Worm (Caenorhabditis elegans) whole organism, L1 larva: Measurements from ENCODE around the gene aptf-3.

ENCODE experiments used
- C04F5.9 ChIP-seq: sonication (generic microtip); optimal IDR thresholded peaks from 2 replicates; lab custom pipeline; 2016; ENCODE audit warnings: missing genetic modification characterization, missing compliant biosample characterization
- C16A3.4 ChIP-seq: fragments of 150-350 bp; optimal IDR thresholded peaks from 2 replicates; lab custom pipeline; 2014; ENCODE audit warnings: missing biosample characterization, missing genetic modification characterization
- C34B4.2 ChIP-seq: sonication (generic microtip); optimal IDR thresholded peaks from 2 replicates; lab custom pipeline; 2017; ENCODE audit warnings: mild to moderate bottlenecking, missing genetic modification characterization, missing compliant biosample characterization
- aha-1 ChIP-seq: fragments of 150-350 bp; optimal IDR thresholded peaks from 2 replicates; lab custom pipeline; 2014; ENCODE audit warnings: missing biosample characterization, missing genetic modification characterization
- ama-1 ChIP-seq: fragments of 150-350 bp; optimal IDR thresholded peaks from 2 replicates; lab custom pipeline; 2014
- ceh-82 ChIP-seq, 3 experiments: fragments of 150-350 bp in 1 of 3; sonication (generic microtip) in 2 of 3; optimal IDR thresholded peaks; 2 replicates each; lab custom pipeline; 2014 to 2017; ENCODE audit warnings: missing biosample characterization in 3 of 3, missing genetic modification characterization in 3 of 3
- ceh-88 ChIP-seq: fragments of 200-800 bp; sonication (Bioruptor generic); IDR thresholded peaks from 2 replicates; pipeline ENCODE4 v1.3.6; 2022; ENCODE audit warnings: missing genetic modification characterization, missing compliant biosample characterization
- ceh-90 ChIP-seq: sonication (generic microtip); optimal IDR thresholded peaks from 2 replicates; lab custom pipeline; 2016; ENCODE audit warnings: missing genetic modification characterization, missing compliant biosample characterization
- dpl-1 ChIP-seq, 3 experiments: fragments of 150-350 bp in 2 of 3; sonication (generic microtip) in 1 of 3; optimal IDR thresholded peaks; 2 replicates each; lab custom pipeline; 2014 to 2017; ENCODE audit warnings: missing biosample characterization in 3 of 3, missing genetic modification characterization in 3 of 3, missing genetic modification reagents in 3 of 3
- dsc-1 ChIP-seq: sonication (generic microtip); optimal IDR thresholded peaks from 2 replicates; lab custom pipeline; 2016; ENCODE audit warnings: mild to moderate bottlenecking, missing genetic modification characterization, missing compliant biosample characterization
- efl-1 ChIP-seq, 4 experiments: fragments of 150-350 bp; optimal IDR thresholded peaks in 3 of 4; peaks in 1 of 4; 1 replicate in 1 of 4; 2 replicates in 3 of 4; lab custom pipeline; 2014; ENCODE audit warnings: missing biosample characterization in 2 of 4, missing genetic modification characterization in 2 of 4, missing genetic modification reagents in 2 of 4
- efl-3 ChIP-seq: fragments of 200-800 bp; sonication (Bioruptor generic); optimal IDR thresholded peaks from 2 replicates; lab custom pipeline; 2018; ENCODE audit warnings: mild to moderate bottlenecking, missing genetic modification characterization, missing compliant biosample characterization
- egl-13 ChIP-seq: sonication (generic microtip); optimal IDR thresholded peaks from 2 replicates; lab custom pipeline; 2016; ENCODE audit warnings: missing genotype, missing genetic modification reagents, missing genetic modification characterization, missing compliant biosample characterization
- elt-2 ChIP-seq: sonication (generic microtip); optimal IDR thresholded peaks from 2 replicates; lab custom pipeline; 2016; ENCODE audit warnings: missing genetic modification characterization, mild to moderate bottlenecking, inconsistent platforms, missing compliant biosample characterization, missing genetic modification reagents
- ets-5 ChIP-seq: fragments of 200-800 bp; sonication (Bioruptor generic); IDR thresholded peaks from 2 replicates; pipeline ENCODE4 v1.3.6; 2022; ENCODE audit warnings: missing genetic modification characterization, missing compliant biosample characterization
- fkh-10 ChIP-seq: sonication (generic microtip); optimal IDR thresholded peaks from 2 replicates; lab custom pipeline; 2017; ENCODE audit warnings: missing biosample characterization, missing genetic modification reagents, missing genetic modification characterization
- grh-1 ChIP-seq: fragments of 200-800 bp; sonication (Bioruptor generic); IDR thresholded peaks from 2 replicates; pipeline ENCODE4 v1.3.6; 2022; ENCODE audit warnings: missing genetic modification reagents, missing genetic modification characterization, missing compliant biosample characterization
- hlh-17 ChIP-seq: fragments of 200-800 bp; sonication (Bioruptor generic); optimal IDR thresholded peaks from 2 replicates; lab custom pipeline; 2018; ENCODE audit warnings: missing genetic modification characterization, mild to moderate bottlenecking, missing compliant biosample characterization, moderate library complexity, borderline replicate concordance
- jun-1 ChIP-seq: fragments of 150-350 bp; optimal IDR thresholded peaks from 2 replicates; lab custom pipeline; 2014; ENCODE audit warnings: missing biosample characterization, missing genetic modification reagents, missing genetic modification characterization
- lin-13 ChIP-seq: fragments of 150-350 bp; optimal IDR thresholded peaks from 2 replicates; lab custom pipeline; 2014; ENCODE audit warnings: missing biosample characterization, missing genetic modification reagents, missing genetic modification characterization
- lin-35 ChIP-seq, 2 experiments: fragments of 150-350 bp; optimal IDR thresholded peaks; 2 replicates each; lab custom pipeline; 2014; ENCODE audit warnings: missing biosample characterization in 2 of 2, missing genetic modification characterization in 2 of 2, missing genetic modification reagents in 2 of 2
- lin-39 ChIP-seq: fragments of 150-350 bp; optimal IDR thresholded peaks from 2 replicates; lab custom pipeline; 2014; ENCODE audit warnings: missing biosample characterization, missing genetic modification reagents, missing genetic modification characterization
- lsy-2 ChIP-seq, 2 experiments: fragments of 150-350 bp; optimal IDR thresholded peaks; 2 replicates each; lab custom pipeline; 2014; ENCODE audit warnings: missing biosample characterization in 2 of 2, missing genetic modification characterization in 2 of 2
- nhr-11 ChIP-seq: fragments of 150-350 bp; optimal IDR thresholded peaks from 2 replicates; lab custom pipeline; 2014; ENCODE audit warnings: missing biosample characterization, missing genetic modification characterization
- nhr-12 ChIP-seq: sonication (generic microtip); optimal IDR thresholded peaks from 2 replicates; lab custom pipeline; 2017; ENCODE audit warnings: missing biosample characterization, missing genetic modification characterization
- nhr-20 ChIP-seq: sonication (generic microtip); optimal IDR thresholded peaks from 2 replicates; lab custom pipeline; 2016; ENCODE audit warnings: mild to moderate bottlenecking, missing genetic modification characterization, missing compliant biosample characterization
- nhr-237 ChIP-seq: fragments of 150-350 bp; optimal IDR thresholded peaks from 2 replicates; lab custom pipeline; 2014; ENCODE audit warnings: missing biosample characterization, missing genetic modification characterization
- nhr-47 ChIP-seq: sonication (generic microtip); optimal IDR thresholded peaks from 2 replicates; lab custom pipeline; 2016; ENCODE audit warnings: mild to moderate bottlenecking, missing genetic modification characterization, moderate library complexity, missing compliant biosample characterization
- nhr-84 ChIP-seq: sonication (generic microtip); optimal IDR thresholded peaks from 2 replicates; lab custom pipeline; 2017; ENCODE audit warnings: missing biosample characterization, missing genetic modification characterization
- nhr-85 ChIP-seq: sonication (generic microtip); peaks from one replicate; lab custom pipeline; 2016; ENCODE audit warnings: missing genetic modification characterization, inconsistent platforms, missing compliant biosample characterization
- pqm-1 ChIP-seq: sonication (generic microtip); optimal IDR thresholded peaks from 3 replicates; lab custom pipeline; 2017; ENCODE audit warnings: missing biosample characterization, missing genetic modification characterization
- rnt-1 ChIP-seq: sonication (generic microtip); optimal IDR thresholded peaks from 2 replicates; lab custom pipeline; 2016; ENCODE audit warnings: mild to moderate bottlenecking, missing genetic modification characterization, moderate library complexity, missing compliant biosample characterization
- skn-1 ChIP-seq: fragments of 150-350 bp; optimal IDR thresholded peaks from 2 replicates; lab custom pipeline; 2014; ENCODE audit warnings: missing biosample characterization, missing genetic modification characterization
- snu-23 ChIP-seq: sonication (generic microtip); optimal IDR thresholded peaks from 2 replicates; lab custom pipeline; 2016; ENCODE audit warnings: missing genetic modification characterization, missing compliant biosample characterization
- swsn-7 ChIP-seq: sonication (generic microtip); optimal IDR thresholded peaks from 2 replicates; lab custom pipeline; 2016; ENCODE audit warnings: missing genetic modification characterization, missing compliant biosample characterization
- tlp-1 ChIP-seq: fragments of 150-350 bp; optimal IDR thresholded peaks from 2 replicates; lab custom pipeline; 2014; ENCODE audit warnings: missing biosample characterization, missing genetic modification characterization
- unc-130 ChIP-seq: fragments of 150-350 bp; optimal IDR thresholded peaks from 2 replicates; lab custom pipeline; 2017; ENCODE audit warnings: missing biosample characterization, missing genetic modification characterization, inconsistent platforms
- unc-30 ChIP-seq: sonication (generic microtip); optimal IDR thresholded peaks from 2 replicates; lab custom pipeline; 2017; ENCODE audit warnings: missing biosample characterization, missing genetic modification characterization
- unc-62 ChIP-seq: fragments of 150-350 bp; optimal IDR thresholded peaks from 2 replicates; lab custom pipeline; 2014; ENCODE audit warnings: missing biosample characterization, missing genetic modification reagents, missing genetic modification characterization
- unc-86 ChIP-seq: sonication (generic microtip); optimal IDR thresholded peaks from 2 replicates; lab custom pipeline; 2016; ENCODE audit warnings: missing genetic modification characterization, missing compliant biosample characterization
- vab-15 ChIP-seq: sonication (generic microtip); optimal IDR thresholded peaks from 2 replicates; lab custom pipeline; 2017; ENCODE audit warnings: missing genotype, mild to moderate bottlenecking, missing genetic modification characterization, missing compliant biosample characterization
- xbp-1 ChIP-seq: sonication (generic microtip); optimal IDR thresholded peaks from 2 replicates; lab custom pipeline; 2016; ENCODE audit warnings: missing genetic modification characterization, missing compliant biosample characterization
- zag-1 ChIP-seq: fragments of 150-350 bp; optimal IDR thresholded peaks from 2 replicates; lab custom pipeline; 2014; ENCODE audit warnings: missing biosample characterization, missing genetic modification characterization
- ztf-11 ChIP-seq, 2 experiments: sonication (generic microtip); optimal IDR thresholded peaks; 2 replicates each; lab custom pipeline; 2016 to 2017; ENCODE audit warnings: missing genetic modification characterization in 2 of 2, missing biosample characterization in 1 of 2, missing compliant biosample characterization in 1 of 2

aptf-3 gene

ce11 chrII:8566039-8566438, 28.0 kb upstream of the aptf-3 start, which contains the start of gene stc-1 (continued):
- TF ChIP-seq nhr-85 (peak; percentile 35), lsy-2 (tag; optimal IDR thresholded peaks at IDR 0.05; lab: Kevin White, UChicago) (peak; percentile 6 to 69)

- peak in 1 of 2 experiments; percentile 54 for TF ChIP-seq lin-35 (GFP tag; optimal IDR thresholded peaks at IDR 0.05; lab: Kevin White, UChicago)
- peak in 1 of 2 experiments; percentile 13 for TF ChIP-seq lsy-2 (tag; optimal IDR thresholded peaks at IDR 0.05; lab: Kevin White, UChicago)
- peak; percentile 1 for TF ChIP-seq ama-1 (lab: Kevin White, UChicago)
- TF ChIP-seq dpl-1 (GFP tag; optimal IDR thresholded peaks at IDR 0.05; lab: Kevin White, UChicago), result peak in 1 of 3 experiments; percentile 27
- TF ChIP-seq nhr-20 (tag; lab: Kevin White, UChicago), result no peak
- no peak for TF ChIP-seq rnt-1
- TF ChIP-seq fkh-10 (GFP tag; lab: Kevin White, UChicago), result no peak
- TF ChIP-seq tlp-1 (tag; lab: Kevin White, UChicago), result peak; percentile 16
- no peak for TF ChIP-seq nhr-47
- no peak for TF ChIP-seq ceh-90
- peak; percentile 57 for TF ChIP-seq pqm-1 (tag; lab: Kevin White, UChicago)
- TF ChIP-seq unc-130 (tag; lab: Kevin White, UChicago), result no peak
- TF ChIP-seq jun-1 (tag; lab: Kevin White, UChicago), result peak; percentile 30
- peak; percentile 85 for TF ChIP-seq elt-2 (tag; lab: Kevin White, UChicago)
- TF ChIP-seq efl-1 (optimal IDR thresholded peaks at IDR 0.05; lab: Kevin White, UChicago), result no peak
- TF ChIP-seq efl-1 (GFP tag; optimal IDR thresholded peaks at IDR 0.05 in 1 of 2; lab: Kevin White, UChicago), result peak in 1 of 2 experiments; percentile 92
These were observed 27.2 kb upstream of the aptf-3 start, which contains the start of gene F54C9.3 for ce11 chrII:8566806-8567266. Gene F54C9.3, minus strand, starts transcription at chrII:8566856.

- no peak for TF ChIP-seq nhr-84 (tag; lab: Kevin White, UChicago)
- TF ChIP-seq efl-3 (GFP tag; lab: Kevin White, UChicago), result no peak
- no peak for TF ChIP-seq unc-30 (tag; lab: Kevin White, UChicago)
- TF ChIP-seq zag-1, result no peak
- TF ChIP-seq jun-1 (tag; lab: Kevin White, UChicago), result no peak
- no peak for TF ChIP-seq skn-1 (tag; lab: Kevin White, UChicago)
- no peak for TF ChIP-seq nhr-12 (tag; lab: Kevin White, UChicago)
- TF ChIP-seq hlh-17 (GFP tag; lab: Kevin White, UChicago), result no peak
- no peak for TF ChIP-seq nhr-237 (tag; lab: Kevin White, UChicago)
- no peak for TF ChIP-seq egl-13 (tag; lab: Kevin White, UChicago)
- TF ChIP-seq C04F5.9 (tag; lab: Kevin White, UChicago), result no peak
- TF ChIP-seq swsn-7 (tag; lab: Kevin White, UChicago), result no peak
- no peak for TF ChIP-seq grh-1 (GFP tag; lab: Robert Waterston, UW)
- TF ChIP-seq unc-62, result no peak
- TF ChIP-seq C16A3.4 (tag; lab: Kevin White, UChicago), result no peak
- TF ChIP-seq lin-13 (GFP tag; lab: Kevin White, UChicago), result no peak
- TF ChIP-seq snu-23 (GFP tag; lab: Kevin White, UChicago), result no peak
These were observed 25.6 kb upstream of the aptf-3 start for ce11 chrII:8568234-8568969.

DNA sequence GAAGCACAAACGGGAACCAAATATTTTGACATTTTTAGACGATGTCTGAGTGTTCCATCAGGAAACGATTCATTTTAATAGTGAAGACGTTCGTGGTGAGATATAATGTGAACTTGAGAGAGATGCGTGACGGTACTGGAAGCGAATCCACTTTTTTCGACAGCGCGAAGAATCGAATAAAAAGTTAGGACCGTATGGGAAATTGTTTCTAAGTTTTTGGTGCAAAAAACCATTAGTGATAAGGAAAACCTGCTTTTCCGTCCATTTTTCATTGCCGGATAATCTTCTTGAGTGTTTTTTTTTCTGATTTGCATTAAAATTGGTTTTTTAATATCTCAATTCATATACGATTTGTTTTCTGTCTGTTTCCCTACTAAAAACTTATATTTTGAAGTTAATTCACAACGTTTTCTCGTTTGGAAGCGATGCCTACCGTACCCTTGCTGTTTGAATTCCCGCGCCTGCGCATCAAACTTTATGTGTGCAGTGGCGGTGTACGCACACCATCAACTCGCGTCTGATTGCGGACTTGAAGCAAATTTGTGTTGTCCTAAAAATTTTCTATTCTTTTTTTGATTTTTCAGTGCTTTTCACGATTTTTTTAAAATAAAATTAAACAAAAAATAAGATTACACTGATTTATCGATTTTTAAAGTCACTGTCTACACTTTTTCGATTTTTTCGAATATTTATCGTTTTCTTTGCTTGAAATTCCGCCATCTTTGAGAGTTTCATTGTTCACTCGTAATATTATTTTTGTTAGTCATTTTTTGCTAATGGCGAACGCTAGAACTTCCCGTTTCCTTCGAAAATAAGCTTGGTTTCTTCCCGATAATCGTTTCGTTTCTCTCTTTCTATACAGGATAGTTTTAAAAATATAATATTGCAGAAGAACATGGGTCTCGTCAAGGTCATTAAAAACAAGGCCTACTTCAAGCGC, 24.7 kb upstream of the aptf-3 start, which contains the start of the genes col-38 and rpl-5:
col-38 (minus strand) TSS at position 51 of the 940 bp plus-strand sequence.
rpl-5 (plus strand) TSS at position 890 of the 940 bp plus-strand sequence.
- TF ChIP-seq efl-3 (GFP tag; lab: Kevin White, UChicago) (no peak), ceh-82 (tag; optimal IDR thresholded peaks at IDR 0.05; lab: Kevin White, UChicago) (peak; percentile 73 to 96 (median 77)), dsc-1 (tag; lab: Kevin White, UChicago) (peak; percentile 82), unc-130 (tag; lab: Kevin White, UChicago) (peak; percentile 96), C34B4.2 (tag; lab: Kevin White, UChicago) (no peak), nhr-85 (peak; percentile 91), ets-5 (GFP tag; lab: Robert Waterston, UW) (no peak), ceh-90 (peak; percentile 34), xbp-1 (tag; lab: Kevin White, UChicago) (peak; percentile 95), lin-39 (peak; percentile 47), aha-1 (tag; lab: Kevin White, UChicago) (peak; percentile 59), C04F5.9 (tag; lab: Kevin White, UChicago) (peak; percentile 85), nhr-11 (peak; percentile 54), vab-15 (tag; lab: Kevin White, UChicago) (peak; percentile 82), ceh-88 (GFP tag; lab: Robert Waterston, UW) (peak; percentile 79), unc-86 (peak; percentile 79), ztf-11 (tag; optimal IDR thresholded peaks at IDR 0.05; lab: Kevin White, UChicago) (peak in 1 of 2 experiments; percentile 56)
